Worm (Caenorhabditis elegans) whole organism, early embryonic: ENCODE data around the gene set-13.

Experiments used
- B0310.2 ChIP-seq: sonication (generic microtip); optimal IDR thresholded peaks from 2 replicates; lab custom pipeline; 2016; ENCODE audit warnings: mild to moderate bottlenecking, missing genetic modification characterization, missing compliant biosample characterization
- F13C5.2 ChIP-seq: sonication (generic microtip); optimal IDR thresholded peaks from 2 replicates; lab custom pipeline; 2017; ENCODE audit warnings: mild to moderate bottlenecking, missing genetic modification characterization, inconsistent platforms, missing compliant biosample characterization
- aly-1 ChIP-seq: sonication (generic microtip); optimal IDR thresholded peaks from 2 replicates; lab custom pipeline; 2016; ENCODE audit warnings: missing genetic modification characterization, missing compliant biosample characterization
- ama-1 ChIP-seq: fragments of 150-350 bp; optimal IDR thresholded peaks from 2 replicates; lab custom pipeline; 2014
- ceh-13 ChIP-seq: fragments of 200-800 bp; sonication (Bioruptor generic); optimal IDR thresholded peaks from 2 replicates; lab custom pipeline; 2018; ENCODE audit warnings: mild to moderate bottlenecking, missing genetic modification characterization, missing compliant biosample characterization
- ceh-36 ChIP-seq: sonication (generic microtip); optimal IDR thresholded peaks from 2 replicates; lab custom pipeline; 2016; ENCODE audit warnings: missing genetic modification characterization, inconsistent platforms, missing compliant biosample characterization
- ets-7 ChIP-seq: sonication (generic microtip); optimal IDR thresholded peaks from 2 replicates; lab custom pipeline; 2016; ENCODE audit warnings: missing genotype, missing genetic modification characterization, missing compliant biosample characterization
- flt-1 ChIP-seq: fragments of 200-800 bp; sonication (Bioruptor generic); IDR thresholded peaks from 2 replicates; pipeline ENCODE4 v1.3.6; 2022; ENCODE audit warnings: missing genetic modification characterization, missing compliant biosample characterization
- hmbx-1 ChIP-seq: sonication (generic microtip); optimal IDR thresholded peaks from 2 replicates; lab custom pipeline; 2016; ENCODE audit warnings: mild to moderate bottlenecking, missing genetic modification characterization, missing compliant biosample characterization
- hmg-4 ChIP-seq: fragments of 200-800 bp; sonication (Bioruptor generic); optimal IDR thresholded peaks from 2 replicates; lab custom pipeline; 2018; ENCODE audit warnings: mild to moderate bottlenecking, missing genetic modification characterization, missing compliant biosample characterization
- hnd-1 ChIP-seq: sonication (generic microtip); optimal IDR thresholded peaks from 2 replicates; lab custom pipeline; 2016; ENCODE audit warnings: missing genetic modification characterization, missing compliant biosample characterization
- pes-1 ChIP-seq: fragments of 200-800 bp; sonication (Bioruptor generic); IDR thresholded peaks from 2 replicates; pipeline ENCODE4 v1.3.6; 2022; ENCODE audit warnings: missing genetic modification reagents, missing genetic modification characterization, missing compliant biosample characterization
- scrt-1 ChIP-seq: fragments of 200-800 bp; sonication (Bioruptor generic); IDR thresholded peaks from 2 replicates; pipeline ENCODE4 v1.3.6; 2022; ENCODE audit warnings: missing genetic modification characterization, missing compliant biosample characterization
- sea-1 ChIP-seq: fragments of 200-800 bp; sonication (Bioruptor generic); conservative IDR thresholded peaks from 2 replicates; pipeline ENCODE4 v1.3.6; 2022; ENCODE audit warnings: missing genetic modification characterization, missing compliant biosample characterization
- tbx-11 ChIP-seq: fragments of 200-800 bp; sonication (Bioruptor generic); IDR thresholded peaks from 2 replicates; pipeline ENCODE4 v1.3.6; 2022; ENCODE audit warnings: missing genetic modification characterization, missing compliant biosample characterization
- tbx-37 ChIP-seq: fragments of 200-800 bp; sonication (Bioruptor generic); conservative IDR thresholded peaks from 2 replicates; pipeline ENCODE4 v1.3.6; 2022; ENCODE audit warnings: missing genetic modification reagents, missing genetic modification characterization, missing compliant biosample characterization
- tra-4 ChIP-seq: sonication (generic microtip); optimal IDR thresholded peaks from 2 replicates; lab custom pipeline; 2017; ENCODE audit warnings: missing genetic modification characterization, missing compliant biosample characterization

The set-13 gene

DNA sequence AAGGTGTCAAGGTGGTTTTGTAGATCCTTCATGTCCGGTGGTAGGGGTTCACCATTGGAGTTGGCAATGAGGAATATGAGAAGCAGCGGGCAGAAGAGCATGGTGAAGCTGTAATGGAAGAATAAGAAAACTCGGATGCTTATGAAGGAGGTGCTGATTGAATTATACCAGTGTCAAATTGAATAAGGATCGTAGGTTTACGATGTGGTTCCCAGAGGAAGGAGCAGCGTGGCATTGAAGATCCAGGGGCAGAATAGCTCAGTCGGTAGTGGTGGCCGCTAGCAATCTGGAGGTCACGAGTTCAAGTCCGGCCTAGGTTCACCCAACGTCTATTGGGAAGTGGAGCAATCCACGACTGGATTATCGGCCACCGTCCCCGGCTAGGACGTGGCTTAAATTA lies 24.8 kb downstream of the set-13 start, which contains the start of gene Y110A2AL.6:
Gene Y110A2AL.6, minus strand, starts transcription at position 101 of the 400 bp plus-strand sequence.
- TF ChIP-seq ceh-36 (tag; lab: Kevin White, UChicago) (no peak), tbx-11 (no peak), B0310.2 (tag; lab: Kevin White, UChicago) (no peak), sea-1 (no peak), aly-1 (tag; lab: Kevin White, UChicago) (no peak), pes-1 (GFP tag; lab: Robert Waterston, UW) (no peak), ets-7 (tag; lab: Kevin White, UChicago) (no peak)

ce11 chrII:2843088-2843487 lies 26.3 kb downstream of the set-13 start, which contains the start of gene Y110A2AL.7:
Gene Y110A2AL.7 (minus strand): TSS chrII:2843188.
- TF ChIP-seq ama-1 (lab: Kevin White, UChicago) (no peak), hmbx-1 (tag; lab: Kevin White, UChicago) (no peak), sea-1 (no peak), hnd-1 (tag; lab: Kevin White, UChicago) (no peak), B0310.2 (tag; lab: Kevin White, UChicago) (no peak), pes-1 (GFP tag; lab: Robert Waterston, UW) (no peak), tbx-37 (GFP tag; lab: Robert Waterston, UW) (no peak), flt-1 (GFP tag; lab: Robert Waterston, UW) (no peak), tra-4 (tag; lab: Kevin White, UChicago) (no peak), ceh-13 (GFP tag; lab: Kevin White, UChicago) (no peak), hmg-4 (GFP tag; lab: Kevin White, UChicago) (no peak), ets-7 (tag; lab: Kevin White, UChicago) (no peak)

DNA sequence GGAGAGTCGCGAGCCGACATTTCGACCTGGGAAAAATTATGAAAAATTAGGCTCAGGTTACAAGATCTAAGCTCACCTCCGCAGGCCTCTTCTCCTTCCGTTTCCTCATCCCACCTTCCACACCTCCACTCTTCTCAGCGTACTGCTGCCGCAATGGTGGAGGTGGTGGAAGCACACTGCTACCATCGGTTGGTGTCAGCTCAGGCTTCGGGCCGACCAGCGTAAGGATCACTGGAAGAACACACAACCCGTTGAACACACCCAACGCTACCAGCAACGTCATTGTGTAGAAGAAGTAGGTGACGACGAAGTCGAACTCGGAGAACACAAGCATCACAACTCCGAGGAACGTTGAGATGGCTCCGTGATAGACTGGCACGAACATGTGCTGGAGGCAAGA lies 28.9 kb downstream of the set-13 start:
- TF ChIP-seq tbx-11 (no peak), hmbx-1 (tag; lab: Kevin White, UChicago) (no peak), aly-1 (tag; lab: Kevin White, UChicago) (no peak), B0310.2 (tag; lab: Kevin White, UChicago) (no peak), ets-7 (tag; lab: Kevin White, UChicago) (no peak), ama-1 (lab: Kevin White, UChicago) (no peak), tbx-37 (GFP tag; lab: Robert Waterston, UW) (no peak), pes-1 (GFP tag; lab: Robert Waterston, UW) (no peak), ceh-36 (tag; lab: Kevin White, UChicago) (no peak), tra-4 (tag; lab: Kevin White, UChicago) (no peak), scrt-1 (GFP tag; lab: Robert Waterston, UW) (no peak), flt-1 (GFP tag; lab: Robert Waterston, UW) (no peak), hmg-4 (GFP tag; lab: Kevin White, UChicago) (no peak), ceh-13 (GFP tag; lab: Kevin White, UChicago) (no peak)

ce11 chrII:2846552-2846951 lies 29.8 kb downstream of the set-13 start:
- TF ChIP-seq ceh-36 (tag; lab: Kevin White, UChicago) = peak; percentile 91
- TF ChIP-seq tbx-37 (GFP tag; lab: Robert Waterston, UW) = no peak

DNA sequence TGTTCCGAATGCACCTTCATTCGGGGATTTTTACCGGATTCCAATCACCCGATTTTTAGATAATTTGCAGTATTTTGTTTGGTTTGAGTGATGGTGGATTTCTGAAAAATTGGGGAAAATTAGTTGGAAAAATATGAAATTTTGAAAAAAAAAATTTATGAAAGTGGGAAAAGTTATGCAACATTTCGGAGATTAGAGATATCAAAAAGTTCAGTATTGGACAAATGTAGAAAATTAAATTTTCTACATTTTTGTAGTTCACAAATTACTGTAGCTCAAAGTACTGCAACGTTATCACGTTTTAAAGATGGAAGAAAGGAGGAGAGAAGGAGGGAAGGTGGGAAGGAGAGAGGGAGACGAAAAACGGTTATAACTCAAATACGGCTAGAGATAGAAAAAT lies 35.7 kb downstream of the set-13 start, which contains the start of gene ptc-3:
Gene ptc-3, minus strand, starts transcription at position 101 of the 400 bp plus-strand sequence.
- no peak for TF ChIP-seq ama-1 (lab: Kevin White, UChicago)
- no peak for TF ChIP-seq B0310.2 (tag; lab: Kevin White, UChicago)
- no peak for TF ChIP-seq ceh-36 (tag; lab: Kevin White, UChicago)
- no peak for TF ChIP-seq ets-7 (tag; lab: Kevin White, UChicago)
- no peak for TF ChIP-seq flt-1 (GFP tag; lab: Robert Waterston, UW)
- TF ChIP-seq aly-1 (tag; lab: Kevin White, UChicago) = no peak
- TF ChIP-seq F13C5.2 (tag; lab: Kevin White, UChicago) = no peak
- TF ChIP-seq pes-1 (GFP tag; lab: Robert Waterston, UW) = no peak
- TF ChIP-seq hmbx-1 (tag; lab: Kevin White, UChicago) = no peak
- TF ChIP-seq ceh-13 (GFP tag; lab: Kevin White, UChicago) = no peak
- no peak for TF ChIP-seq scrt-1 (GFP tag; lab: Robert Waterston, UW)
- no peak for TF ChIP-seq hmg-4 (GFP tag; lab: Kevin White, UChicago)
- no peak for TF ChIP-seq sea-1
- TF ChIP-seq hnd-1 (tag; lab: Kevin White, UChicago) = no peak
- TF ChIP-seq tbx-37 (GFP tag; lab: Robert Waterston, UW) = no peak
- TF ChIP-seq tbx-11 = no peak
- TF ChIP-seq tra-4 (tag; lab: Kevin White, UChicago) = no peak

DNA sequence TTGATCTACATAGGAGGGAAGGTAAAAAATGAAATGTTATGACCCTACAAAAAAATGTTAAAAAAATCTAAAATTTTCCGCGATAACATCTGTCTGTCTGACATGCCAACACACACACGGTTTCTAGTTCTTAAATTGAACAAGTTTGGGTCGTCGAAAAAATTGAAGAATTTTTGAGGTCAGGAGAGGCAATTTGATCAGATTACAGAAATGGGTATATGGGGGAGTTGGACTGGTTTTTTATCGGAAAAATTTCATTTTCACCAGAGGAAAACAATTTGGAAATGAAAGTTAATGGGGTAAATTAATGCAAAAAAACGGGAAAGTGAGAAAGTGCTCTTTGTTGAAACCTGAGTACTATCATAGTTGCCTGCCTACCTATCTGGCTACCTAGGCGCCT lies 37.0 kb downstream of the set-13 start:
- TF ChIP-seq ama-1 (lab: Kevin White, UChicago) = no peak
- TF ChIP-seq F13C5.2 (tag; lab: Kevin White, UChicago) = no peak
- TF ChIP-seq ceh-36 (tag; lab: Kevin White, UChicago) = no peak
- no peak for TF ChIP-seq hnd-1 (tag; lab: Kevin White, UChicago)
- no peak for TF ChIP-seq aly-1 (tag; lab: Kevin White, UChicago)
- TF ChIP-seq flt-1 (GFP tag; lab: Robert Waterston, UW) = no peak
- no peak for TF ChIP-seq hmg-4 (GFP tag; lab: Kevin White, UChicago)
- TF ChIP-seq tbx-37 (GFP tag; lab: Robert Waterston, UW) = no peak
- TF ChIP-seq scrt-1 (GFP tag; lab: Robert Waterston, UW) = no peak
- TF ChIP-seq ceh-13 (GFP tag; lab: Kevin White, UChicago) = no peak

DNA sequence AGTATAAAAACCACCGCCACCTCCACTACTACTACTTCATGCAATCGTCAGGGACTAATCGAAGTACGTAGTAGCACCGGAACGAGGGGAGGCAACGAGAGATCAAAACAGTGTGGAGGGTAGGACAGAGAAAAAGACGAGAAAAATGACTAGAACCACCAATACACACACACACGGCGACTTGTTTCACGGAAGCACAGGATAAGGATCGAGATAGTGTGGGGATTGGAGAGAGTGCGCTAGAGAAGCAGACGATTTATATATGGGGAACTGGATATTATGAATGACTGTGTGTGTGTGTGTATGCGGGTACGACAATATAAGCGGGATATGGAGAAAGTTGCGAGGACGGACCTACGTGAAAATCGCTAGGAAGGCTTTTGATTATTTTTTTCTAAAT lies 38.0 kb downstream of the set-13 start:
- TF ChIP-seq tra-4 (tag; lab: Kevin White, UChicago) (no peak), ets-7 (tag; lab: Kevin White, UChicago) (no peak), tbx-11 (no peak), hnd-1 (tag; lab: Kevin White, UChicago) (no peak), aly-1 (tag; lab: Kevin White, UChicago) (no peak), scrt-1 (GFP tag; lab: Robert Waterston, UW) (no peak), pes-1 (GFP tag; lab: Robert Waterston, UW) (no peak), flt-1 (GFP tag; lab: Robert Waterston, UW) (no peak), ceh-13 (GFP tag; lab: Kevin White, UChicago) (no peak), tbx-37 (GFP tag; lab: Robert Waterston, UW) (no peak), hmg-4 (GFP tag; lab: Kevin White, UChicago) (no peak), hmbx-1 (tag; lab: Kevin White, UChicago) (no peak)
